Fruit fly (Drosophila melanogaster) Kc167 (cell line): ENCODE data around the gene Top3alpha.

Experiments used
- Myc ChIP-seq: fragments of >200 bp; optimal IDR thresholded peaks from 2 replicates; lab custom pipeline; 2017; ENCODE audit warnings: missing external identifiers
- Sin3A ChIP-seq: fragments of >200 bp; optimal IDR thresholded peaks from 2 replicates; lab custom pipeline; 2018; ENCODE audit warnings: missing external identifiers
- h ChIP-seq: fragments of >200 bp; optimal IDR thresholded peaks from 3 replicates; lab custom pipeline; 2018; ENCODE audit warnings: missing external identifiers
- insv ChIP-seq: fragments of >200 bp; optimal IDR thresholded peaks from 3 replicates; lab custom pipeline; 2018; ENCODE audit warnings: missing external identifiers
- psq ChIP-seq: fragments of >200 bp; optimal IDR thresholded peaks from 2 replicates; lab custom pipeline; 2017; ENCODE audit warnings: missing external identifiers
- ttk ChIP-seq: sonication (Bioruptor generic); optimal IDR thresholded peaks from 2 replicates; lab custom pipeline; 2017; ENCODE audit warnings: missing external identifiers

Gene Top3alpha

dm6 chr2L:19535234-19535633 lies 37.3 kb downstream of the Top3alpha start, which contains the start of gene CG31697:
Gene CG31697 (plus strand): TSS chr2L:19535448.
- TF ChIP-seq psq (lab: Kevin White, UChicago) (no peak), Sin3A (lab: Kevin White, UChicago) (no peak), Myc (lab: Kevin White, UChicago) (no peak), ttk (no peak), insv (lab: Kevin White, UChicago) (no peak), h (no peak)

DNA sequence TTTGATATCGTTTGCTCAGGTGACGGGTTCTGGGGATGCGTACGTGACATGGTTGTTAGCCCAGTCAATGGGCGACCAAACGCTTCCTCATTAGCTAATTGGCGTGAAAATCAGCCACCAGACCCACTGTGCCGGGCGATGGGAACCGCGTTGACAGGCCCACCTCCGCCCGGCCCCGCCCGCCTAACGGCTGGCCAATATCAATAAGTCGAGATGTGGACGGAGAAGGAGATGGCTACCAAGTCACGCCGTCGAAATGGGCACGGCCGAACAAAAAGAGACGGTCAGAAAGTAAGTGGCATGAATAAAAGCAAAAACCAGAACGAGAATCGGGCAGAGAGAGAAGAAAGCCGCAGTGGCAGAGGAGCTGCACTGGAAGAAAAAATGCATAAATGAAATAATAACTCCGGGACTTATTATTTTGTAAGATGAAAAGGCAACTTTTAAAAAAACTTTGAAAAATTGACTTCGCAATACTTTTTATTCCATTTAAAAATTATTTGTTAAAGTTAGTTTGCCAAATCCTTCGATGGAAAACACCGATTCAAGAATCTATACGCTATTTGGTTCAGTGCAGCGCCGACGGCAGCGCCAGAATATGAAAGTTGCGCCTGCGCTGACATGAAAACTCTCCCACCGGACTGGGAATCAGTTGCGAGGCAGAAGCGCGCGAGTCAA lies 40.0 kb downstream of the Top3alpha start, which contains the start of gene CG13082:
Gene CG13082 (plus strand): TSS at position 647 of the 678 bp plus-strand sequence.
- TF ChIP-seq h (no peak), insv (lab: Kevin White, UChicago) (no peak), ttk (no peak), Myc (lab: Kevin White, UChicago) (no peak), Sin3A (lab: Kevin White, UChicago) (no peak), psq (lab: Kevin White, UChicago) (no peak)

- no peak for TF ChIP-seq h
- TF ChIP-seq Sin3A (lab: Kevin White, UChicago): no peak
- no peak for TF ChIP-seq Myc (lab: Kevin White, UChicago)
- no peak for TF ChIP-seq psq (lab: Kevin White, UChicago)
- no peak for TF ChIP-seq insv (lab: Kevin White, UChicago)
- TF ChIP-seq ttk: no peak
Observed at dm6 chr2L:19540307-19540706, 42.3 kb downstream of the Top3alpha start, which contains the start of gene CG13081. Gene CG13081 (plus strand): TSS chr2L:19540607.

- no peak for TF ChIP-seq h
- TF ChIP-seq Myc (lab: Kevin White, UChicago): no peak
Observed at dm6 chr2L:19542268-19542773, 44.4 kb downstream of the Top3alpha start.

dm6 chr2L:19543010-19543564 lies 45.1 kb downstream of the Top3alpha start:
- TF ChIP-seq Myc (lab: Kevin White, UChicago): no peak
- TF ChIP-seq psq (lab: Kevin White, UChicago): no peak
- no peak for TF ChIP-seq h
- no peak for TF ChIP-seq insv (lab: Kevin White, UChicago)
- no peak for TF ChIP-seq Sin3A (lab: Kevin White, UChicago)
- TF ChIP-seq ttk: no peak

DNA sequence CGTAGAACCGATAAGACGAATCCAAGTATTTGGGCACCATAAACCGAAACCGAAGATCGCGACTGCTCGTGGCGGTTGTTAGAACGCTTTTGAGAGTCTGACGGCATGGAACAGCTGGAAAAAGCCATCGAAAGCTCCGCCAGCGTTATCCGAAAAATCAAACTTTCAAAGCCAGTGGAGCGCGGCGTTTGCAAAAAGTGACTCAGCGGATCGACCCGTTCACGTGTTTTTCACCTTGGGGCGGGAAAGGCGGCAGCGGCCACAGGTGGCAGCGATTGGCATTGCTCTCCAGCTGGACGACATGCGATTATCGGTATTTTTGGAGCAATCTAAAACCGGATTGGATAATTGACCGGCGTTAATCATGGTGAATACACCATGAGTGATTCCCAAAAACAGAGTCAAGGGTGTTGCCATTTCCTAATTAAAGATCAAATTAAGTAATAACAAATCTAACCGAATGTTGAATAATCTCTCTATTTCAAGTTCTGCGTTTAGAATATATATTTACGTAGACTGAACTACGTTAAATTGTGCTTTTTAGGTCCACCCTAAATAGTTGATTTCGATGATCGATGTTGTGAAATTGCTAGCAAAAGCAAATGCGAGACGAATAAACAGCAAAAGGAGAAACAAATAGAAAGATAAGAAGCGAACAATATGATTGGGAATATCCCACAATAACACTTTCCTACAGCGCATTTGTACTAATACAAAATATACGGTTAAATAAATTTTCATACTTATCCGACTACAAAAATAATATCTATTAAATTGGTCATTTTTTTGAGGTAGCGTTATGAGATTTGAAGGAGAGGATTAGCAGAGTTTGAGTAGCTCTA lies 49.1 kb downstream of the Top3alpha start, which contains the start of gene CG10337:
Gene CG10337 (minus strand): TSS at position 91 of the 842 bp plus-strand sequence.
- TF ChIP-seq ttk: no peak
- no peak for TF ChIP-seq Myc (lab: Kevin White, UChicago)
- no peak for TF ChIP-seq insv (lab: Kevin White, UChicago)
- no peak for TF ChIP-seq Sin3A (lab: Kevin White, UChicago)
- TF ChIP-seq psq (lab: Kevin White, UChicago): no peak

DNA sequence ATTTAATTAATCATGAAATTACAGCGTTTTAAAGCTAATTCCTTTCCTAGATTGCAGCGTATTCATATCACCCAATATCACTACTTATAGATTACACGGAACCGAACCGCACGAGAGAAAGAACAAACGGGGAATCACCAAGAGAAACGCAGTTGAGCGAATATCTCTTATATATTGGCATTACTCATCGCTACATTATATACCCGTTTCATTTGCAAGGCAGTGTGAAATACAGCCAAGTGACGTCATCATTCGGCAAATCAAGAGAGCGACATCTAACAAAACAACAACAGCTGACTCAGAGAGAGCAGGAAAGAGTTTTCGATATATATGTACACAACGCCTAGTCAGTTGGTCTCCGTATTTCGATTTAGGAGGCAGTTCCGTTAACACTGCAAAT lies 50.2 kb downstream of the Top3alpha start, which contains the start of gene Tep4:
Gene Tep4 (plus strand): TSS at position 350 of the 400 bp plus-strand sequence.
- TF ChIP-seq h (no peak), insv (lab: Kevin White, UChicago) (no peak), Sin3A (lab: Kevin White, UChicago) (no peak), psq (lab: Kevin White, UChicago) (no peak), Myc (lab: Kevin White, UChicago) (no peak), ttk (no peak)

DNA sequence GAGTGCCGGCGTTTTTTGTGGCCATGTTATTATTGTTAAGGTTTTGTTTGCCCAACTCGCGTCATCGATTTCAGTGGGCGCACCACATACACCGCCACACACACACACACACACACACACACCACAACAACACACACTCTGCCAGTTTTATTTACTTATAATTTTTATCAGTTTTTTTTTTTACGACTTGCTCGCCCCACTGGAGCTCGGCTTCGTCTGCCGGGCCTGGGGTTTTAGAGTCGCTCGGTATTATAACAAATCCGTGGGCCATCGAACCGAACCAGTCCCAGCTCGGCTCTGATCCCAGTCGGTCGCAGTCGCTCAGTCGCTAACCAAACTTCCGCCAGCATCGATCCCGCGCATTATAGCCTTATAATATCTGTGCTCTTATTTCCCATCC lies 51.4 kb downstream of the Top3alpha start:
- TF ChIP-seq psq (lab: Kevin White, UChicago) (no peak), Myc (lab: Kevin White, UChicago) (no peak), Sin3A (lab: Kevin White, UChicago) (no peak), h (no peak), insv (lab: Kevin White, UChicago) (no peak), ttk (no peak)
